Worm (Caenorhabditis elegans) whole organism, midembryonic: Measurements from ENCODE around the gene R04A9.6.
A peak's percentile ranks its signal among the peaks of the same experiment; 100 is the strongest.

Experiments
- T22C8.4 ChIP-seq: fragments of 200-800 bp; sonication (Bioruptor generic); IDR thresholded peaks from 2 replicates; pipeline ENCODE4 v1.3.6; 2022; ENCODE audit warnings: missing genetic modification characterization, missing compliant biosample characterization
- cog-1 ChIP-seq: sonication (generic microtip); optimal IDR thresholded peaks from 2 replicates; lab custom pipeline; 2016; ENCODE audit warnings: missing genetic modification characterization, missing compliant biosample characterization
- flt-1 ChIP-seq: fragments of 200-800 bp; sonication (Bioruptor generic); IDR thresholded peaks from 2 replicates; pipeline ENCODE4 v1.3.6; 2022; ENCODE audit warnings: missing genetic modification characterization, missing compliant biosample characterization
- klf-2 ChIP-seq: fragments of 200-800 bp; sonication (Bioruptor generic); conservative IDR thresholded peaks from 2 replicates; pipeline ENCODE4 v1.3.6; 2022; ENCODE audit warnings: missing genetic modification reagents, missing genetic modification characterization, missing compliant biosample characterization
- ref-1 ChIP-seq: fragments of 200-800 bp; sonication (Bioruptor generic); conservative IDR thresholded peaks from 2 replicates; pipeline ENCODE4 v1.3.6; 2022; ENCODE audit warnings: missing genetic modification reagents, missing genetic modification characterization, missing compliant biosample characterization
- ztf-23 ChIP-seq: fragments of 200-800 bp; sonication (Bioruptor generic); IDR thresholded peaks from 2 replicates; pipeline ENCODE4 v1.3.6; 2022; ENCODE audit warnings: missing genetic modification reagents, missing genetic modification characterization, missing compliant biosample characterization

ce11 chrX:348141-348540 lies 49.2 kb upstream of the R04A9.6 start:
- TF ChIP-seq cog-1 (tag; lab: Kevin White, UChicago) = no peak
- TF ChIP-seq klf-2 (GFP tag; lab: Robert Waterston, UW) = no peak
- TF ChIP-seq flt-1 (GFP tag; lab: Robert Waterston, UW) = no peak
- TF ChIP-seq ztf-23 (GFP tag; lab: Robert Waterston, UW) = no peak
- peak; percentile 52; the same call in 1 of the 2 replicates for TF ChIP-seq T22C8.4 (GFP tag; lab: Robert Waterston, UW)
- TF ChIP-seq ref-1 = no peak
